Fruit fly (Drosophila melanogaster): Measurements from ENCODE around the gene MED30.

Gene MED30

DNA sequence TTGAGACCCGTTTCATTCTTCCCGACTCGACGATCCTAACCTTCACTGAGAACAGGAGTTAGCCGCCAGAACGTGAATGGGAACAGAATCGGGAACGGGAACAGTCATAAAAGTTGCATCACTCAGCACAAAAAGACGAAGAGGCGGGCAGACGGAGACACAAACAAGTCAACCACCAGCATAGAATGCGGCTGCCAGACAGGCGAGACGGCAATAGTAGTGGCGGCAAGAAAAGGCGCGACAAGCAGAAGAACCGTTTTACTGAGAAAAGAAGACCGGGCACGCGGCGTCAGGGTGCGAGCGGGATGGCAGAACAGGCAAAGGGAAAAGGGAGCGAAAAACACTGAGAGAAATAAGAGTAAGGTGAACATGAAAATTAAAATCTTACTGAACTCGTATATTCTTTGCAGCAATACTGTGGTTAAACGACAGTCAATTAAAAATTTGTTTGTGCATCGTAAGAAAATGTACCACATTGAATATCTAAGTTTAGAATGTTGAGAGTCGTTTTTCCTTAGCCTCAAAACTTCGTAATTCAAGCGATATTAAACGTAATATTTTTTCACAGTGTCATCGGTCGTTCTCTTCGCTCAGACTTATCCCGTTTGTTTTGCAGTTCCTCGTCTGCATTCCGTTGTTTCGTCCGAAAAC lies 13.4 kb downstream of the MED30 start (continued):
- TF ChIP-seq odd (GFP tag; optimal IDR thresholded peaks at IDR 0.05) (peak; percentile 56), CG3281 (GFP tag; optimal IDR thresholded peaks at IDR 0.05) (peak; percentile 79), NfI (GFP tag; optimal IDR thresholded peaks at IDR 0.05) (peak; percentile 76), CG34422 (GFP tag; IDR thresholded peaks at IDR 0.05) (no peak; the same call in 1 of the 3 replicates), B-H1 (GFP tag; IDR thresholded peaks at IDR 0.05) (peak; percentile 61), caup (GFP tag; optimal IDR thresholded peaks at IDR 0.05; ENCODE audit: severe bottlenecking) (peak; percentile 73), CG5180 (GFP tag; optimal IDR thresholded peaks at IDR 0.05) (peak; percentile 75), emc (GFP tag; optimal IDR thresholded peaks at IDR 0.05) (no peak), en (GFP tag; optimal IDR thresholded peaks at IDR 0.05) (peak; percentile 74), CG18011 (GFP tag; optimal IDR thresholded peaks at IDR 0.05) (peak; percentile 42), CG11723 (GFP tag; optimal IDR thresholded peaks at IDR 0.05) (peak; percentile 79), tin (GFP tag; optimal IDR thresholded peaks at IDR 0.05) (peak; percentile 86), Atf-2 (GFP tag; optimal IDR thresholded peaks at IDR 0.05) (peak; percentile 76), D (optimal IDR thresholded peaks at IDR 0.05) (no peak), D (GFP tag; optimal IDR thresholded peaks at IDR 0.05) (peak; percentile 90), CG7963 (GFP tag; IDR thresholded peaks at IDR 0.05; ENCODE audit: partially characterized antibody) (no peak), CG14860 (GFP tag; IDR thresholded peaks at IDR 0.05; ENCODE audit: partially characterized antibody) (no peak), grau (tag; optimal IDR thresholded peaks at IDR 0.05) (peak; percentile 84), prd (optimal IDR thresholded peaks at IDR 0.05) (no peak), prd (GFP tag; IDR thresholded peaks at IDR 0.05) (peak; percentile 88), CG13296 (GFP tag; optimal IDR thresholded peaks at IDR 0.05) (peak; percentile 65), trh (GFP tag; optimal IDR thresholded peaks at IDR 0.05) (peak; percentile 61), CTCF (GFP tag; optimal IDR thresholded peaks at IDR 0.05) (peak; percentile 33), dmrt11E (tag; optimal IDR thresholded peaks at IDR 0.05) (peak; percentile 95), sens (GFP tag) (peak; percentile 99), al (GFP tag; IDR thresholded peaks at IDR 0.05) (peak; percentile 39; the same call in 1 of the 2 replicates), chinmo (GFP tag; IDR thresholded peaks at IDR 0.05; ENCODE audit: partially characterized antibody) (no peak), exex (tag; optimal IDR thresholded peaks at IDR 0.05) (no peak), CG3847 (GFP tag; IDR thresholded peaks at IDR 0.05) (peak; percentile 61), CG9609 (GFP tag; optimal IDR thresholded peaks at IDR 0.05) (peak; percentile 80), CG12299 (tag; optimal IDR thresholded peaks at IDR 0.05) (peak; percentile 76), Oli (tag; optimal IDR thresholded peaks at IDR 0.05) (peak; percentile 85), GATAe (GFP tag; conservative IDR thresholded peaks at IDR 0.05) (no peak), esg (GFP tag; conservative IDR thresholded peaks at IDR 0.05) (peak; percentile 73), phol (tag; optimal IDR thresholded peaks at IDR 0.05) (peak; percentile 90), CG9817 (tag; optimal IDR thresholded peaks at IDR 0.05) (peak; percentile 72), CG2889 (GFP tag; IDR thresholded peaks at IDR 0.05) (peak; percentile 67; the same call in 2 of the 3 replicates), D19B (GFP tag; optimal IDR thresholded peaks at IDR 0.05) (peak; percentile 34), so (GFP tag; IDR thresholded peaks at IDR 0.05) (peak; percentile 73), CG2875 (GFP tag; optimal IDR thresholded peaks at IDR 0.05) (peak; percentile 83), CG5245 (GFP tag; optimal IDR thresholded peaks at IDR 0.05) (peak; percentile 79), stc (GFP tag; IDR thresholded peaks at IDR 0.05) (peak; percentile 62; the same call in 1 of the 2 replicates), CG13424 (tag; optimal IDR thresholded peaks at IDR 0.05) (peak; percentile 86), sob (GFP tag; IDR thresholded peaks at IDR 0.05) (peak; percentile 67), Lhr (GFP tag; optimal IDR thresholded peaks at IDR 0.05) (peak; percentile 69), HLH3B (GFP tag; IDR thresholded peaks at IDR 0.05) (peak; percentile 65), twi (tag; optimal IDR thresholded peaks at IDR 0.05) (peak; percentile 77), CG10366 (GFP tag; IDR thresholded peaks at IDR 0.05) (peak; percentile 72), kah (GFP tag; optimal IDR thresholded peaks at IDR 0.05) (peak; percentile 44), dysf (GFP tag; IDR thresholded peaks at IDR 0.05) (peak; percentile 86)

All from whole organism, embryonic.